Worm (Caenorhabditis elegans) whole organism, L2 larva: ENCODE data around the gene gtf-2H1.

Source experiments
- C34F6.9 ChIP-seq: fragments of 150-350 bp; optimal IDR thresholded peaks from 2 replicates; lab custom pipeline; 2014; ENCODE audit warnings: missing biosample characterization, missing genetic modification characterization
- F13H6.1 ChIP-seq: sonication (generic microtip); optimal IDR thresholded peaks from 2 replicates; lab custom pipeline; 2016; ENCODE audit warnings: missing genetic modification characterization, missing compliant biosample characterization
- R02D3.7 ChIP-seq: fragments of 150-350 bp; optimal IDR thresholded peaks from 2 replicates; lab custom pipeline; 2014; ENCODE audit warnings: missing biosample characterization, missing genetic modification characterization
- Y55F3AM.14 ChIP-seq: fragments of 200-800 bp; sonication (Bioruptor generic); optimal IDR thresholded peaks from 2 replicates; lab custom pipeline; 2018; ENCODE audit warnings: mild to moderate bottlenecking, missing genetic modification characterization, missing compliant biosample characterization
- ZK546.5 ChIP-seq: sonication (generic microtip); optimal IDR thresholded peaks from 2 replicates; lab custom pipeline; 2017; ENCODE audit warnings: missing biosample characterization, missing genetic modification characterization
- aly-2 ChIP-seq: fragments of 150-350 bp; optimal IDR thresholded peaks from 2 replicates; lab custom pipeline; 2014; ENCODE audit warnings: missing biosample characterization, missing genetic modification characterization
- ama-1 ChIP-seq: fragments of 150-350 bp; optimal IDR thresholded peaks from 2 replicates; lab custom pipeline; 2018; ENCODE audit warnings: inconsistent platforms
- ceh-16 ChIP-seq: fragments of 150-350 bp; optimal IDR thresholded peaks from 2 replicates; lab custom pipeline; 2014; ENCODE audit warnings: missing biosample characterization, missing genetic modification characterization
- crh-2 ChIP-seq: sonication (generic microtip); optimal IDR thresholded peaks from 2 replicates; lab custom pipeline; 2017; ENCODE audit warnings: missing biosample characterization, missing genetic modification characterization
- dmd-4 ChIP-seq: sonication (generic microtip); optimal IDR thresholded peaks from 2 replicates; lab custom pipeline; 2017; ENCODE audit warnings: missing biosample characterization, missing genetic modification characterization
- egl-27 ChIP-seq: sonication (generic microtip); optimal IDR thresholded peaks from 3 replicates; lab custom pipeline; 2017; ENCODE audit warnings: missing biosample characterization, missing genetic modification reagents, missing genetic modification characterization
- fos-1 ChIP-seq: fragments of 150-350 bp; optimal IDR thresholded peaks from 2 replicates; lab custom pipeline; 2014; ENCODE audit warnings: missing biosample characterization, missing genetic modification characterization
- gmeb-1 ChIP-seq: fragments of 150-350 bp; optimal IDR thresholded peaks from 2 replicates; lab custom pipeline; 2014; ENCODE audit warnings: missing biosample characterization, missing genetic modification characterization
- lin-11 ChIP-seq: fragments of 150-350 bp; sonication (generic microtip); optimal IDR thresholded peaks from 2 replicates; lab custom pipeline; 2014; ENCODE audit warnings: missing biosample characterization, missing genetic modification characterization, inconsistent platforms, mixed read lengths
- lin-13 ChIP-seq: fragments of 150-350 bp; optimal IDR thresholded peaks from 2 replicates; lab custom pipeline; 2014; ENCODE audit warnings: missing biosample characterization, missing genetic modification reagents, missing genetic modification characterization
- lin-39 ChIP-seq: fragments of 150-350 bp; optimal IDR thresholded peaks from 2 replicates; lab custom pipeline; 2014; ENCODE audit warnings: missing biosample characterization, missing genetic modification reagents, missing genetic modification characterization
- lsy-2 ChIP-seq, 2 experiments: fragments of 150-350 bp in 1 of 2; sonication (generic microtip) in 1 of 2; optimal IDR thresholded peaks; 2 replicates each; lab custom pipeline; 2014 to 2017; ENCODE audit warnings: missing biosample characterization in 2 of 2, missing genetic modification characterization in 2 of 2
- mab-5 ChIP-seq: fragments of 150-350 bp; optimal IDR thresholded peaks from 2 replicates; lab custom pipeline; 2014; ENCODE audit warnings: missing biosample characterization, missing genetic modification characterization
- mbf-1 ChIP-seq: sonication (generic microtip); optimal IDR thresholded peaks from 2 replicates; lab custom pipeline; 2017; ENCODE audit warnings: missing biosample characterization, missing genetic modification characterization
- mdl-1 ChIP-seq, 2 experiments: fragments of 150-350 bp in 1 of 2; sonication (generic microtip) in 1 of 2; optimal IDR thresholded peaks; 2 replicates each; lab custom pipeline; 2017; ENCODE audit warnings: missing biosample characterization in 2 of 2, missing genetic modification characterization in 2 of 2
- nhr-10 ChIP-seq: sonication (generic microtip); optimal IDR thresholded peaks from 2 replicates; lab custom pipeline; 2017; ENCODE audit warnings: missing biosample characterization, missing genetic modification characterization
- nhr-11 ChIP-seq: fragments of 150-350 bp; optimal IDR thresholded peaks from 2 replicates; lab custom pipeline; 2014; ENCODE audit warnings: missing biosample characterization, missing genetic modification characterization
- nhr-129 ChIP-seq: fragments of 150-350 bp; optimal IDR thresholded peaks from 2 replicates; lab custom pipeline; 2014; ENCODE audit warnings: missing biosample characterization, missing genetic modification characterization
- nhr-21 ChIP-seq: fragments of 150-350 bp; optimal IDR thresholded peaks from 2 replicates; lab custom pipeline; 2014; ENCODE audit warnings: missing biosample characterization, missing genetic modification characterization
- nhr-23 ChIP-seq: fragments of 150-350 bp; optimal IDR thresholded peaks from 2 replicates; lab custom pipeline; 2014; ENCODE audit warnings: missing biosample characterization, missing genetic modification reagents, missing genetic modification characterization
- nhr-237 ChIP-seq: fragments of 150-350 bp; optimal IDR thresholded peaks from 2 replicates; lab custom pipeline; 2014; ENCODE audit warnings: missing biosample characterization, missing genetic modification characterization
- nhr-25 ChIP-seq: fragments of 150-350 bp; sonication (generic microtip); optimal IDR thresholded peaks from 3 replicates; lab custom pipeline; 2014; ENCODE audit warnings: missing biosample characterization, missing genetic modification characterization
- nhr-77 ChIP-seq: fragments of 150-350 bp; optimal IDR thresholded peaks from 2 replicates; lab custom pipeline; 2014; ENCODE audit warnings: missing biosample characterization, missing genetic modification characterization
- sem-4 ChIP-seq: fragments of 150-350 bp; optimal IDR thresholded peaks from 2 replicates; lab custom pipeline; 2014; ENCODE audit warnings: missing biosample characterization, missing genetic modification reagents, missing genetic modification characterization
- skn-1 ChIP-seq: sonication (generic microtip); optimal IDR thresholded peaks from 2 replicates; lab custom pipeline; 2017; ENCODE audit warnings: missing biosample characterization, missing genetic modification characterization
- sma-3 ChIP-seq: sonication (generic microtip); optimal IDR thresholded peaks from 2 replicates; lab custom pipeline; 2016; ENCODE audit warnings: missing genetic modification reagents, missing genetic modification characterization, missing compliant biosample characterization
- snpc-4 ChIP-seq: fragments of 150-350 bp; optimal IDR thresholded peaks from 2 replicates; lab custom pipeline; 2014; ENCODE audit warnings: missing biosample characterization, missing genetic modification characterization
- unc-39 ChIP-seq: fragments of 150-350 bp; optimal IDR thresholded peaks from 2 replicates; lab custom pipeline; 2014; ENCODE audit warnings: missing biosample characterization, missing genetic modification characterization
- unc-55 ChIP-seq: fragments of 150-350 bp; sonication (generic microtip); optimal IDR thresholded peaks from 3 replicates; lab custom pipeline; 2014; ENCODE audit warnings: missing biosample characterization, missing genetic modification reagents, missing genetic modification characterization
- unc-62 ChIP-seq: fragments of 150-350 bp; optimal IDR thresholded peaks from 2 replicates; lab custom pipeline; 2014; ENCODE audit warnings: missing biosample characterization, missing genetic modification reagents, missing genetic modification characterization
- ztf-1 ChIP-seq: fragments of 200-800 bp; sonication (Bioruptor generic); conservative IDR thresholded peaks from 2 replicates; pipeline ENCODE4 v1.3.6; 2022; ENCODE audit warnings: missing genetic modification characterization, missing compliant biosample characterization
- ztf-11 ChIP-seq: sonication (generic microtip); optimal IDR thresholded peaks from 2 replicates; lab custom pipeline; 2017; ENCODE audit warnings: missing biosample characterization, missing genetic modification characterization

The gtf-2H1 gene

ce11 chrIV:210591-210990 is 21.0 kb downstream of the gtf-2H1 start:
- TF ChIP-seq sem-4 (tag; lab: Kevin White, UChicago) = no peak
- TF ChIP-seq nhr-129 (tag; lab: Kevin White, UChicago) = peak; percentile 48
- TF ChIP-seq fos-1 (tag; lab: Kevin White, UChicago) = peak; percentile 56
- TF ChIP-seq mab-5 = no peak
- no peak for TF ChIP-seq mdl-1 (tag; optimal IDR thresholded peaks at IDR 0.05; lab: Kevin White, UChicago)
- TF ChIP-seq lsy-2 (tag; optimal IDR thresholded peaks at IDR 0.05; lab: Kevin White, UChicago) = peak in 1 of 2 experiments; percentile 36
- peak; percentile 57 for TF ChIP-seq sma-3
- TF ChIP-seq unc-55 (GFP tag; lab: Kevin White, UChicago) = peak; percentile 43
- peak; percentile 68 for TF ChIP-seq gmeb-1 (tag; lab: Kevin White, UChicago)
- no peak for TF ChIP-seq nhr-77
- TF ChIP-seq lin-13 (GFP tag; lab: Kevin White, UChicago) = peak; percentile 14
- TF ChIP-seq egl-27 (tag; lab: Kevin White, UChicago) = peak; percentile 21
- peak; percentile 53 for TF ChIP-seq crh-2
- TF ChIP-seq F13H6.1 (tag; lab: Kevin White, UChicago) = peak; percentile 34
- peak; percentile 27 for TF ChIP-seq C34F6.9 (tag; lab: Kevin White, UChicago)

- TF ChIP-seq aly-2 (no peak), lin-11 (no peak), R02D3.7 (tag; lab: Kevin White, UChicago) (no peak), nhr-237 (tag; lab: Kevin White, UChicago) (no peak), ztf-11 (tag; lab: Kevin White, UChicago) (no peak), Y55F3AM.14 (no peak), unc-39 (tag; lab: Kevin White, UChicago) (no peak), lin-39 (tag; lab: Kevin White, UChicago) (no peak)
Measured at ce11 chrIV:207885-208284, 23.7 kb downstream of the gtf-2H1 start, which contains the start of gene Y38C1AA.1. TSS of gene Y38C1AA.1 (plus strand) at chrIV:208185.

ce11 chrIV:204998-205397 is 26.6 kb downstream of the gtf-2H1 start, which contains the start of gene coa-1:
TSS of gene coa-1 (plus strand) at chrIV:205298.
- TF ChIP-seq nhr-21 (tag; lab: Kevin White, UChicago) (no peak), gmeb-1 (tag; lab: Kevin White, UChicago) (no peak)

- TF ChIP-seq lin-13 (GFP tag; lab: Kevin White, UChicago) (no peak), R02D3.7 (tag; lab: Kevin White, UChicago) (no peak), ceh-16 (tag; lab: Kevin White, UChicago) (no peak), mab-5 (no peak), mbf-1 (tag; lab: Kevin White, UChicago) (no peak), fos-1 (tag; lab: Kevin White, UChicago) (no peak), Y55F3AM.14 (no peak), nhr-25 (tag; lab: Kevin White, UChicago) (no peak), unc-39 (tag; lab: Kevin White, UChicago) (no peak), snpc-4 (no peak), ama-1 (no peak), unc-62 (no peak)
- TF ChIP-seq, all 48 proteins: peak for 0
Measured at ce11 chrIV:202921-203652, 28.5 kb downstream of the gtf-2H1 start, which contains the start of gene gfrp-1. TSS of gene gfrp-1 (plus strand) at chrIV:203602.

ce11 chrIV:194442-194841 is 37.1 kb downstream of the gtf-2H1 start, which contains the start of gene csn-3:
TSS of gene csn-3 (plus strand) at chrIV:194742.
- TF ChIP-seq nhr-10 (tag; lab: Kevin White, UChicago) (no peak), dmd-4 (tag; lab: Kevin White, UChicago) (no peak), ZK546.5 (tag; lab: Kevin White, UChicago) (no peak), Y55F3AM.14 (no peak), nhr-23 (tag; lab: Kevin White, UChicago) (no peak), nhr-11 (no peak), unc-62 (no peak), ztf-1 (GFP tag; lab: Robert Waterston, UW) (no peak), F13H6.1 (tag; lab: Kevin White, UChicago) (no peak), mab-5 (no peak), skn-1 (tag; lab: Kevin White, UChicago) (no peak)
